Fruit fly (Drosophila melanogaster) whole organism, wandering third instar larva: ENCODE measurements around the gene CG15403.

Source experiments
- Abd-B ChIP-seq: fragments of >200 bp; optimal IDR thresholded peaks from 2 replicates; lab custom pipeline; 2017; ENCODE audit warnings: missing biosample characterization, missing genetic modification characterization
- CG32264 ChIP-seq: fragments of 200-800 bp; sonication (Bioruptor generic); optimal IDR thresholded peaks from 2 replicates; lab custom pipeline; 2016; ENCODE audit warnings: missing biosample characterization, missing genetic modification characterization
- CG9705 ChIP-seq: fragments of 200-800 bp; sonication (Bioruptor generic); optimal IDR thresholded peaks from 2 replicates; lab custom pipeline; 2018; ENCODE audit warnings: missing biosample characterization, mild to moderate bottlenecking, missing genetic modification characterization
- CrebA ChIP-seq: fragments of 200-800 bp; sonication (Bioruptor generic); optimal IDR thresholded peaks from 2 replicates; lab custom pipeline; 2016; ENCODE audit warnings: missing biosample characterization, mild to moderate bottlenecking, missing genetic modification characterization, borderline replicate concordance
- HLH106 ChIP-seq: fragments of 200-800 bp; optimal IDR thresholded peaks from 3 replicates; lab custom pipeline; 2019; ENCODE audit warnings: missing biosample characterization, mild to moderate bottlenecking, missing genetic modification characterization, moderate library complexity
- Hnf4 ChIP-seq: fragments of 200-800 bp; sonication (Bioruptor generic); optimal IDR thresholded peaks from 2 replicates; lab custom pipeline; 2016; ENCODE audit warnings: missing biosample characterization, mild to moderate bottlenecking, missing genetic modification characterization
- Hr78 ChIP-seq: fragments of >200 bp; optimal IDR thresholded peaks from 2 replicates; lab custom pipeline; 2017; ENCODE audit warnings: missing biosample characterization, missing genetic modification characterization
- Hr83 ChIP-seq: fragments of 200-300 bp; sonication (Bioruptor generic); optimal IDR thresholded peaks from 2 replicates; lab custom pipeline; 2016; ENCODE audit warnings: missing biosample characterization, mild to moderate bottlenecking, missing genetic modification characterization, moderate library complexity; ENCODE audit not compliant: poor library complexity, severe bottlenecking
- Mio ChIP-seq: sonication (Bioruptor generic); optimal IDR thresholded peaks from 2 replicates; lab custom pipeline; 2016; ENCODE audit warnings: missing biosample characterization, missing genetic modification characterization
- N ChIP-seq: fragments of >200 bp; optimal IDR thresholded peaks from 2 replicates; lab custom pipeline; 2018; ENCODE audit warnings: missing biosample characterization, missing external identifiers, missing genetic modification characterization
- OdsH ChIP-seq: fragments of 200-800 bp; sonication (Bioruptor generic); optimal IDR thresholded peaks from 2 replicates; lab custom pipeline; 2016; ENCODE audit warnings: missing biosample characterization, mild to moderate bottlenecking, missing genetic modification characterization
- Rel ChIP-seq, 2 experiments: fragments of 200-800 bp; sonication (Bioruptor generic) in 1 of 2; optimal IDR thresholded peaks; 2 replicates in 1 of 2; 3 replicates in 1 of 2; lab custom pipeline; 2016 to 2019; ENCODE audit warnings: mild to moderate bottlenecking in 2 of 2, missing biosample characterization in 2 of 2, missing genetic modification characterization in 2 of 2, moderate library complexity in 1 of 2
- Sp1 ChIP-seq: fragments of 200-800 bp; sonication (Bioruptor generic); optimal IDR thresholded peaks from 3 replicates; lab custom pipeline; 2019; ENCODE audit warnings: missing biosample characterization, mild to moderate bottlenecking, missing genetic modification characterization, moderate library complexity
- Vsx2 ChIP-seq: fragments of 200-300, 225-300 bp; sonication (Bioruptor generic); optimal IDR thresholded peaks from 2 replicates; lab custom pipeline; 2018; ENCODE audit warnings: missing biosample characterization, missing genetic modification characterization; ENCODE audit not compliant: partially characterized antibody
- br ChIP-seq: fragments of 200-800 bp; sonication (Bioruptor generic); optimal IDR thresholded peaks from 2 replicates; lab custom pipeline; 2016; ENCODE audit warnings: missing biosample characterization, missing genetic modification characterization
- brk ChIP-seq: fragments of 200-800 bp; sonication (Bioruptor generic); optimal IDR thresholded peaks from 2 replicates; lab custom pipeline; 2016; ENCODE audit warnings: missing biosample characterization, mild to moderate bottlenecking, missing genetic modification characterization
- dl ChIP-seq, 2 experiments: fragments of 175-275, 200-275 bp in 1 of 2; fragments of 200-275 bp in 1 of 2; sonication (Bioruptor generic); optimal IDR thresholded peaks; lab custom pipeline; 2018; ENCODE audit warnings: mild to moderate bottlenecking in 2 of 2, missing biosample characterization in 2 of 2, missing genetic modification characterization in 2 of 2, moderate library complexity in 2 of 2; ENCODE audit not compliant: partially characterized antibody in 2 of 2, insufficient read depth in 1 of 2
- dmrt93B ChIP-seq: fragments of 200-800 bp; sonication (Bioruptor generic); optimal IDR thresholded peaks from 2 replicates; lab custom pipeline; 2018; ENCODE audit warnings: missing biosample characterization, mild to moderate bottlenecking, missing genetic modification characterization
- dsf ChIP-seq: sonication (Bioruptor generic); optimal IDR thresholded peaks from 2 replicates; lab custom pipeline; 2016; ENCODE audit warnings: missing biosample characterization, missing genetic modification characterization, borderline replicate concordance
- foxo ChIP-seq, 2 experiments: fragments of 200-800 bp; sonication (Bioruptor generic); optimal IDR thresholded peaks; 2 replicates in 1 of 2; 3 replicates in 1 of 2; lab custom pipeline; 2016 to 2017; ENCODE audit warnings: missing biosample characterization in 2 of 2, missing genetic modification characterization in 2 of 2
- fru ChIP-seq: fragments of 200-800 bp; sonication (Bioruptor generic); optimal IDR thresholded peaks from 3 replicates; lab custom pipeline; 2016; ENCODE audit warnings: missing biosample characterization, mild to moderate bottlenecking, missing genetic modification characterization
- h ChIP-seq: fragments of 200-800 bp; sonication (Bioruptor generic); optimal IDR thresholded peaks from 3 replicates; lab custom pipeline; 2016; ENCODE audit warnings: missing biosample characterization, mild to moderate bottlenecking, missing genetic modification characterization
- pan ChIP-seq: fragments of >200 bp; optimal IDR thresholded peaks from 2 replicates; lab custom pipeline; 2017
- psq ChIP-seq: fragments of 200-800 bp; sonication (Bioruptor generic); optimal IDR thresholded peaks from 3 replicates; lab custom pipeline; 2017; ENCODE audit warnings: missing biosample characterization, mild to moderate bottlenecking, missing genetic modification characterization, moderate library complexity
- rgr ChIP-seq: fragments of 200-800 bp; sonication (Bioruptor generic); optimal IDR thresholded peaks from 3 replicates; lab custom pipeline; 2016; ENCODE audit warnings: missing biosample characterization, mild to moderate bottlenecking, missing genetic modification characterization
- sage ChIP-seq: fragments of 200-800 bp; sonication (Bioruptor generic); optimal IDR thresholded peaks from 2 replicates; lab custom pipeline; 2016; ENCODE audit warnings: missing biosample characterization, mild to moderate bottlenecking, missing genetic modification characterization
- sv ChIP-seq: fragments of 200-800 bp; sonication (Bioruptor generic); optimal IDR thresholded peaks from 3 replicates; lab custom pipeline; 2016; ENCODE audit warnings: missing biosample characterization, missing genetic modification characterization
- tai ChIP-seq: sonication (Bioruptor generic); optimal IDR thresholded peaks from 2 replicates; lab custom pipeline; 2016; ENCODE audit warnings: missing biosample characterization, missing genetic modification characterization
- usp ChIP-seq: fragments of >200 bp; optimal IDR thresholded peaks from 2 replicates; lab custom pipeline; 2017; ENCODE audit warnings: missing biosample characterization, missing genetic modification characterization
- woc ChIP-seq: sonication (Bioruptor generic); optimal IDR thresholded peaks from 2 replicates; lab custom pipeline; 2016; ENCODE audit warnings: missing biosample characterization, mild to moderate bottlenecking, missing genetic modification characterization

CG15403 gene

dm6 chr2L:3109372-3109771 is 19.1 kb upstream of the CG15403 start, which contains the start of gene PpD6:
PpD6 (plus strand) TSS chr2L:3109672.
- TF ChIP-seq Vsx2 (GFP tag; lab: Kevin White, UChicago) (no peak), dl (GFP tag; optimal IDR thresholded peaks at IDR 0.05; lab: Kevin White, UChicago; ENCODE audit: insufficient read depth in 1 of 2, partially characterized antibody in 2 of 2) (no peak), OdsH (GFP tag; lab: Kevin White, UChicago) (no peak), h (GFP tag; lab: Kevin White, UChicago) (no peak), Sp1 (GFP tag; lab: Kevin White, UChicago) (no peak), woc (GFP tag; lab: Kevin White, UChicago) (no peak), br (GFP tag; lab: Kevin White, UChicago) (no peak), Hnf4 (GFP tag; lab: Kevin White, UChicago) (no peak), pan (lab: Kevin White, UChicago) (no peak), Rel (GFP tag; optimal IDR thresholded peaks at IDR 0.05; lab: Kevin White, UChicago) (no peak), Rel (tag; optimal IDR thresholded peaks at IDR 0.05; lab: Kevin White, UChicago) (no peak), sage (GFP tag; lab: Kevin White, UChicago) (no peak), dmrt93B (GFP tag; lab: Kevin White, UChicago) (no peak), Mio (GFP tag; lab: Kevin White, UChicago) (no peak), N (GFP tag; lab: Kevin White, UChicago) (no peak), CrebA (GFP tag; lab: Kevin White, UChicago) (no peak), HLH106 (no peak), rgr (GFP tag; lab: Kevin White, UChicago) (no peak), CG32264 (no peak)
- TF ChIP-seq, all 38 proteins: peak for 0

dm6 chr2L:3114132-3114531 is 14.3 kb upstream of the CG15403 start:
- TF ChIP-seq foxo (GFP tag; optimal IDR thresholded peaks at IDR 0.05; lab: Kevin White, UChicago): no peak
- TF ChIP-seq OdsH (GFP tag; lab: Kevin White, UChicago): no peak
- TF ChIP-seq Vsx2 (GFP tag; lab: Kevin White, UChicago): no peak
- TF ChIP-seq sage (GFP tag; lab: Kevin White, UChicago): no peak
- TF ChIP-seq sv (GFP tag; lab: Kevin White, UChicago): no peak
- TF ChIP-seq dsf (GFP tag; lab: Kevin White, UChicago): no peak

dm6 chr2L:3114887-3115286 is 13.5 kb upstream of the CG15403 start:
- TF ChIP-seq CG32264 (no peak), rgr (GFP tag; lab: Kevin White, UChicago) (no peak), HLH106 (no peak), sage (GFP tag; lab: Kevin White, UChicago) (no peak), Hr83 (GFP tag; lab: Kevin White, UChicago) (no peak), psq (no peak), Sp1 (GFP tag; lab: Kevin White, UChicago) (no peak), dmrt93B (GFP tag; lab: Kevin White, UChicago) (no peak), brk (no peak), tai (GFP tag; lab: Kevin White, UChicago) (no peak), Rel (GFP tag; optimal IDR thresholded peaks at IDR 0.05; lab: Kevin White, UChicago) (no peak), Rel (tag; optimal IDR thresholded peaks at IDR 0.05; lab: Kevin White, UChicago) (no peak), dl (GFP tag; optimal IDR thresholded peaks at IDR 0.05; lab: Kevin White, UChicago; ENCODE audit: insufficient read depth in 1 of 2, partially characterized antibody in 2 of 2) (no peak), OdsH (GFP tag; lab: Kevin White, UChicago) (no peak)

- TF ChIP-seq Hr83 (GFP tag; lab: Kevin White, UChicago): no peak
- no peak for TF ChIP-seq foxo (GFP tag; optimal IDR thresholded peaks at IDR 0.05; lab: Kevin White, UChicago)
- TF ChIP-seq pan (lab: Kevin White, UChicago): no peak
- no peak for TF ChIP-seq Hnf4 (GFP tag; lab: Kevin White, UChicago)
- TF ChIP-seq Hr78 (GFP tag; lab: Kevin White, UChicago): no peak
- TF ChIP-seq fru (GFP tag; lab: Kevin White, UChicago): no peak
- no peak for TF ChIP-seq brk
- TF ChIP-seq usp: no peak
- TF ChIP-seq dmrt93B (GFP tag; lab: Kevin White, UChicago): no peak
- no peak for TF ChIP-seq OdsH (GFP tag; lab: Kevin White, UChicago)
- TF ChIP-seq CG9705 (GFP tag; lab: Kevin White, UChicago): no peak
- no peak for TF ChIP-seq Abd-B (GFP tag; lab: Kevin White, UChicago)
- TF ChIP-seq CG32264: no peak
- no peak for TF ChIP-seq sv (GFP tag; lab: Kevin White, UChicago)
Observed at dm6 chr2L:3119613-3120012, 8.8 kb upstream of the CG15403 start.
